Fruit fly (Drosophila melanogaster) whole organism, pupa: ENCODE measurements around the gene GstD1.

Experiments
- CG12605 ChIP-seq: fragments of 200-800 bp; sonication (Bioruptor generic); IDR thresholded peaks from 2 replicates; pipeline ENCODE4 v1.3.6; 2022; ENCODE audit warnings: missing biosample characterization, missing genetic modification characterization
- CG14655 ChIP-seq: fragments of 200-800 bp; sonication (Bioruptor generic); optimal IDR thresholded peaks from 3 replicates; lab custom pipeline; 2017; ENCODE audit warnings: mild to moderate bottlenecking, missing biosample characterization, missing genetic modification reagents, missing genetic modification characterization
- CG4496 ChIP-seq: fragments of 200-800 bp; sonication (Bioruptor generic); IDR thresholded peaks from 3 replicates; pipeline ENCODE4 v1.3.6; 2022; ENCODE audit warnings: missing biosample characterization, missing genetic modification characterization
- Pif1B ChIP-seq: fragments of 200-800 bp; sonication (Bioruptor generic); optimal IDR thresholded peaks from 3 replicates; lab custom pipeline; 2016; ENCODE audit warnings: missing biosample characterization, missing genetic modification characterization
- fd96Ca ChIP-seq: fragments of 200-800 bp; sonication (Bioruptor generic); IDR thresholded peaks from 3 replicates; pipeline ENCODE4 v1.3.6; 2022; ENCODE audit warnings: missing biosample characterization, missing genetic modification characterization

DNA sequence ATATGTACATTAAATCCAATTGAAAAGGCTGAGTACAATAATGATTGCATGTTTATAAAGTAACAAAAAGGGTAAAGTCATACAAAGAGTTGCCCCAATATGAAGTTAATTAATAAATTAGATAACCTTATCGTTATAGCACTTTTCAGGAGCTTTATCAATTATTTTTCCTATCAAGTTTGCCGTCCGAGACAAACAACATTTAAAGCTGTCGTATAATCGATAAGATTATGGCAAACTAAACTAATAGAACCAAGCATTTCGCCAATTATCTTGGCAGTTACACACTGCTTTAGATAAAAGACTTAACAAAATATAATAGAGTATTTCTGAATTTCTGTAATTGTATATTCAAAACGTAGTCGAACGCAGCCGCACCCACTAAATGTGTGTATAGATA lies 36.1 kb upstream of the GstD1 start:
- TF ChIP-seq CG12605 (GFP tag; lab: Robert Waterston, UW) (no peak), fd96Ca (GFP tag; lab: Robert Waterston, UW) (no peak), CG14655 (GFP tag; lab: Kevin White, UChicago) (no peak), CG4496 (no peak), Pif1B (no peak)
